Fruit fly (Drosophila melanogaster) whole organism, embryonic: ENCODE data around the gene CG5934.

Experiments used
- CG10267 ChIP-seq: fragments of 200-800 bp; sonication (Bioruptor generic); optimal IDR thresholded peaks from 2 replicates; lab custom pipeline; 2018; ENCODE audit warnings: missing biosample characterization, mild to moderate bottlenecking, missing genetic modification characterization, moderate library complexity
- CG10543 ChIP-seq: fragments of 200-800 bp; sonication (Bioruptor generic); optimal IDR thresholded peaks from 3 replicates; lab custom pipeline; 2017; ENCODE audit warnings: missing biosample characterization, mild to moderate bottlenecking, missing genetic modification characterization, moderate library complexity
- CG11456 ChIP-seq: fragments of 200-800 bp; sonication (Bioruptor generic); IDR thresholded peaks from 3 replicates; pipeline ENCODE4 v1.3.6; 2022; ENCODE audit warnings: missing biosample characterization, missing genetic modification characterization
- CG12219 ChIP-seq: fragments of 200-800 bp; sonication (Bioruptor generic); optimal IDR thresholded peaks from 3 replicates; lab custom pipeline; 2018; ENCODE audit warnings: missing biosample characterization, mild to moderate bottlenecking, missing genetic modification characterization
- CG17359 ChIP-seq: fragments of 200-800 bp; sonication (Bioruptor generic); optimal IDR thresholded peaks from 3 replicates; lab custom pipeline; 2018; ENCODE audit warnings: missing biosample characterization, mild to moderate bottlenecking, missing genetic modification characterization, moderate library complexity
- CG17829 ChIP-seq: fragments of 200-800 bp; optimal IDR thresholded peaks from 2 replicates; lab custom pipeline; 2019; ENCODE audit warnings: missing biosample characterization, mild to moderate bottlenecking, missing genetic modification characterization, moderate library complexity
- CG1792 ChIP-seq: fragments of 200-800 bp; sonication (Bioruptor generic); optimal IDR thresholded peaks from 2 replicates; lab custom pipeline; 2016; ENCODE audit warnings: missing biosample characterization, missing genetic modification characterization
- CG18599 ChIP-seq: fragments of 200-800 bp; sonication (Bioruptor generic); optimal IDR thresholded peaks from 3 replicates; lab custom pipeline; 2017; ENCODE audit warnings: missing biosample characterization, missing genetic modification characterization, mild to moderate bottlenecking, moderate library complexity, missing genetic modification reagents
- CG2116 ChIP-seq: fragments of 200-800 bp; sonication (Bioruptor generic); optimal IDR thresholded peaks from 3 replicates; lab custom pipeline; 2018; ENCODE audit warnings: missing biosample characterization, mild to moderate bottlenecking, missing genetic modification characterization
- CG2678 ChIP-seq: fragments of 200-800 bp; sonication (Bioruptor generic); optimal IDR thresholded peaks from 3 replicates; lab custom pipeline; 2019; ENCODE audit warnings: missing biosample characterization, mild to moderate bottlenecking, missing genetic modification characterization, moderate library complexity
- CG2875 ChIP-seq: fragments of 200-800 bp; sonication (Bioruptor generic); optimal IDR thresholded peaks from 2 replicates; lab custom pipeline; 2017; ENCODE audit warnings: missing biosample characterization, mild to moderate bottlenecking, missing genetic modification characterization, missing genetic modification reagents
- CG31224 ChIP-seq: fragments of 200-800 bp; sonication (Bioruptor generic); IDR thresholded peaks from 2 replicates; pipeline ENCODE4 v1.3.6; 2022; ENCODE audit warnings: missing biosample characterization, missing genetic modification characterization
- CG3281 ChIP-seq: fragments of 200-800 bp; sonication (Bioruptor generic); optimal IDR thresholded peaks from 3 replicates; lab custom pipeline; 2017; ENCODE audit warnings: missing biosample characterization, mild to moderate bottlenecking, missing genetic modification characterization
- CG34422 ChIP-seq: fragments of 200-800 bp; sonication (Bioruptor generic); IDR thresholded peaks from 3 replicates; pipeline ENCODE4 v1.3.6; 2022; ENCODE audit warnings: missing biosample characterization, missing genetic modification characterization
- CG42726 ChIP-seq: fragments of 200-800 bp; sonication (Bioruptor generic); IDR thresholded peaks from 2 replicates; pipeline ENCODE4 v1.3.6; 2022; ENCODE audit warnings: missing biosample characterization, missing genetic modification characterization; ENCODE audit not compliant: partially characterized antibody
- CG4424 ChIP-seq: fragments of 200-800 bp; sonication (Bioruptor generic); optimal IDR thresholded peaks from 3 replicates; lab custom pipeline; 2016; ENCODE audit warnings: missing biosample characterization, missing genetic modification characterization
- CG7839 ChIP-seq: fragments of 200-800 bp; sonication (Bioruptor generic); optimal IDR thresholded peaks from 3 replicates; lab custom pipeline; 2018; ENCODE audit warnings: missing biosample characterization, mild to moderate bottlenecking, missing genetic modification characterization, moderate library complexity
- CG8765 ChIP-seq: fragments of 200-800 bp; sonication (Bioruptor generic); IDR thresholded peaks from 2 replicates; pipeline ENCODE4 v1.3.6; 2022; ENCODE audit warnings: missing biosample characterization, missing genetic modification characterization
- CG8944 ChIP-seq: fragments of 200-800 bp; sonication (Bioruptor generic); optimal IDR thresholded peaks from 3 replicates; lab custom pipeline; 2016; ENCODE audit warnings: missing biosample characterization, missing genetic modification characterization
- CG9932 ChIP-seq: fragments of 200-800 bp; sonication (Bioruptor generic); IDR thresholded peaks from 2 replicates; pipeline ENCODE4 v1.3.6; 2022; ENCODE audit warnings: missing biosample characterization, missing genetic modification characterization
- Chrac-16 ChIP-seq: fragments of 200-800 bp; sonication (Bioruptor generic); optimal IDR thresholded peaks from 3 replicates; lab custom pipeline; 2016; ENCODE audit warnings: missing biosample characterization, missing genetic modification characterization
- D19B ChIP-seq: fragments of 200-800 bp; sonication (Bioruptor generic); optimal IDR thresholded peaks from 2 replicates; lab custom pipeline; 2017; ENCODE audit warnings: missing biosample characterization, mild to moderate bottlenecking, missing genetic modification characterization
- Ets65A ChIP-seq: fragments of 200-800 bp; sonication (Bioruptor generic); peaks from one replicate; lab custom pipeline; 2016; ENCODE audit warnings: missing biosample characterization, missing genetic modification characterization
- Myb ChIP-seq: fragments of 200-800 bp; sonication (Bioruptor generic); optimal IDR thresholded peaks from 2 replicates; lab custom pipeline; 2016; ENCODE audit warnings: missing biosample characterization, missing genetic modification characterization
- NFAT ChIP-seq: fragments of 200-800 bp; sonication (Bioruptor generic); IDR thresholded peaks from 2 replicates; pipeline ENCODE4 v1.3.6; 2022; ENCODE audit warnings: missing biosample characterization, missing genetic modification characterization
- Oli ChIP-seq: fragments of 200-800 bp; sonication (Bioruptor generic); optimal IDR thresholded peaks from 2 replicates; lab custom pipeline; 2018; ENCODE audit warnings: missing biosample characterization, mild to moderate bottlenecking, missing genetic modification characterization, moderate library complexity
- PHDP ChIP-seq: fragments of 200-800 bp; sonication (Bioruptor generic); optimal IDR thresholded peaks from 3 replicates; lab custom pipeline; 2018; ENCODE audit warnings: missing biosample characterization, mild to moderate bottlenecking, missing genetic modification characterization, moderate library complexity
- Six4 ChIP-seq: fragments of 200-800 bp; sonication (Bioruptor generic); optimal IDR thresholded peaks from 2 replicates; lab custom pipeline; 2016; ENCODE audit warnings: missing biosample characterization, missing genetic modification characterization
- bsh ChIP-seq, 2 experiments: fragments of 200-800 bp; sonication (Bioruptor generic); optimal IDR thresholded peaks; 2 replicates each; lab custom pipeline; 2017 to 2018; ENCODE audit warnings: mild to moderate bottlenecking in 2 of 2, missing biosample characterization in 2 of 2, missing genetic modification characterization in 2 of 2, moderate library complexity in 1 of 2
- chif ChIP-seq, 2 experiments: fragments of 200-800 bp; sonication (Bioruptor generic); optimal IDR thresholded peaks; 3 replicates each; lab custom pipeline; 2016; ENCODE audit warnings: missing biosample characterization in 2 of 2, missing genetic modification characterization in 2 of 2
- chm ChIP-seq: fragments of 200-800 bp; sonication (Bioruptor generic); IDR thresholded peaks from 2 replicates; pipeline ENCODE4 v1.3.6; 2022; ENCODE audit warnings: missing biosample characterization, missing genetic modification characterization
- dpn ChIP-seq, 2 experiments: fragments of 200-800 bp; sonication (Bioruptor generic); optimal IDR thresholded peaks; 3 replicates each; lab custom pipeline; 2016; ENCODE audit warnings: missing biosample characterization in 2 of 2, missing genetic modification characterization in 2 of 2
- emc ChIP-seq: fragments of 200-800 bp; sonication (Bioruptor generic); optimal IDR thresholded peaks from 2 replicates; lab custom pipeline; 2016; ENCODE audit warnings: missing biosample characterization, missing genetic modification characterization
- ftz-f1 ChIP-seq: fragments of 200-800 bp; sonication (Bioruptor generic); optimal IDR thresholded peaks from 2 replicates; lab custom pipeline; 2016; ENCODE audit warnings: missing biosample characterization, missing genetic modification characterization
- luna ChIP-seq: fragments of 200-800 bp; sonication (Bioruptor generic); optimal IDR thresholded peaks from 2 replicates; lab custom pipeline; 2016; ENCODE audit warnings: missing biosample characterization, missing genetic modification characterization
- nmo ChIP-seq: fragments of 200-800 bp; sonication (Bioruptor generic); optimal IDR thresholded peaks from 2 replicates; lab custom pipeline; 2018; ENCODE audit warnings: missing biosample characterization, mild to moderate bottlenecking, missing genetic modification characterization, moderate library complexity
- oc ChIP-seq: fragments of 200-800 bp; sonication (Bioruptor generic); optimal IDR thresholded peaks from 2 replicates; lab custom pipeline; 2018; ENCODE audit warnings: missing biosample characterization, mild to moderate bottlenecking, missing genetic modification characterization, moderate library complexity
- onecut ChIP-seq: fragments of 200-800 bp; sonication (Bioruptor generic); IDR thresholded peaks from 2 replicates; pipeline ENCODE4 v1.3.6; 2022; ENCODE audit warnings: missing biosample characterization, missing genetic modification characterization
- phol ChIP-seq: fragments of 200-800 bp; sonication (Bioruptor generic); optimal IDR thresholded peaks from 3 replicates; lab custom pipeline; 2018; ENCODE audit warnings: missing biosample characterization, mild to moderate bottlenecking, missing genetic modification characterization, moderate library complexity
- pnt ChIP-seq: fragments of 200-800 bp; sonication (Bioruptor generic); optimal IDR thresholded peaks from 3 replicates; lab custom pipeline; 2016; ENCODE audit warnings: missing biosample characterization, missing genetic modification characterization
- schlank ChIP-seq: fragments of 200-800 bp; sonication (Bioruptor generic); optimal IDR thresholded peaks from 2 replicates; lab custom pipeline; 2018; ENCODE audit warnings: missing biosample characterization, mild to moderate bottlenecking, missing genetic modification characterization
- scrt ChIP-seq: fragments of 200-800 bp; sonication (Bioruptor generic); optimal IDR thresholded peaks from 2 replicates; lab custom pipeline; 2018; ENCODE audit warnings: missing biosample characterization, mild to moderate bottlenecking, missing genetic modification characterization, moderate library complexity
- sisA ChIP-seq: fragments of 200-800 bp; sonication (Bioruptor generic); IDR thresholded peaks from 2 replicates; pipeline ENCODE4 v1.3.6; 2022; ENCODE audit warnings: missing biosample characterization, missing genetic modification characterization
- slbo ChIP-seq: fragments of 200-800 bp; sonication (Bioruptor generic); IDR thresholded peaks from 2 replicates; pipeline ENCODE4 v1.3.6; 2022; ENCODE audit warnings: missing biosample characterization, missing genetic modification characterization
- vvl ChIP-seq: fragments of 200-800 bp; sonication (Bioruptor generic); IDR thresholded peaks from 2 replicates; pipeline ENCODE4 v1.3.6; 2022; ENCODE audit warnings: missing biosample characterization, missing genetic modification characterization
- zfh1 ChIP-seq: fragments of 200-800 bp; sonication (Bioruptor generic); IDR thresholded peaks from 3 replicates; pipeline ENCODE4 v1.3.6; 2022; ENCODE audit warnings: missing biosample characterization, missing genetic modification characterization

The CG5934 gene

dm6 chr3R:27288202-27289135, 15.0 kb downstream of the CG5934 start, which contains the start of the genes bigmax and Hmu (continued):
- TF ChIP-seq CG8944 (peak; percentile 92), bsh (GFP tag; optimal IDR thresholded peaks at IDR 0.05; lab: Kevin White, UChicago) (peak; percentile 26 to 78), D19B (GFP tag; lab: Kevin White, UChicago) (peak; percentile 53), luna (peak; percentile 83), sisA (GFP tag; lab: Robert Waterston, UW) (peak; percentile 83), CG2116 (GFP tag; lab: Kevin White, UChicago) (peak; percentile 78)
- TF ChIP-seq, all 482 proteins: peak for 416

dm6 chr3R:27289638-27290037, 16.1 kb downstream of the CG5934 start:
- TF ChIP-seq CG11456, result no peak
- TF ChIP-seq Ets65A, result peak; percentile 61
- TF ChIP-seq luna, result no peak
- peak; percentile 61 for TF ChIP-seq CG3281 (GFP tag; lab: Kevin White, UChicago)
- TF ChIP-seq NFAT (GFP tag; lab: Robert Waterston, UW), result peak; percentile 38; the same call in 1 of the 2 replicates
- peak; percentile 28 for TF ChIP-seq CG17829 (tag; lab: Kevin White, UChicago)
- no peak for TF ChIP-seq CG42726 (GFP tag; lab: Robert Waterston, UW)
- TF ChIP-seq PHDP (tag; lab: Kevin White, UChicago), result peak; percentile 47
- 0 out of 2 replicates have a peak, but pooled peaks have one; percentile 21 for TF ChIP-seq chm (GFP tag; lab: Robert Waterston, UW)
- TF ChIP-seq onecut (GFP tag; lab: Robert Waterston, UW), result peak; percentile 33
- TF ChIP-seq pnt (GFP tag; lab: Kevin White, UChicago), result peak; percentile 10
- peak; percentile 2 for TF ChIP-seq oc (tag; lab: Kevin White, UChicago)
- TF ChIP-seq Myb (GFP tag; lab: Kevin White, UChicago), result peak; percentile 6
- TF ChIP-seq scrt, result peak; percentile 50
- TF ChIP-seq Oli (tag; lab: Kevin White, UChicago), result peak; percentile 51
- TF ChIP-seq zfh1 (GFP tag; lab: Robert Waterston, UW), result peak; percentile 62; the same call in 1 of the 3 replicates
- TF ChIP-seq CG2875, result no peak
- peak; percentile 72 for TF ChIP-seq vvl (GFP tag; lab: Robert Waterston, UW)
- peak; percentile 21 for TF ChIP-seq Chrac-16 (GFP tag; lab: Kevin White, UChicago)
- TF ChIP-seq CG10267, result peak; percentile 17
- peak; percentile 48 for TF ChIP-seq CG17359 (tag; lab: Kevin White, UChicago)
- peak; percentile 65 for TF ChIP-seq slbo (GFP tag; lab: Robert Waterston, UW)
- TF ChIP-seq dpn (GFP tag; optimal IDR thresholded peaks at IDR 0.05; lab: Kevin White, UChicago), result peak; percentile 29 to 42
- TF ChIP-seq schlank (tag; lab: Kevin White, UChicago), result peak; percentile 13
- TF ChIP-seq CG10543 (GFP tag; lab: Kevin White, UChicago), result peak; percentile 37
- TF ChIP-seq emc (GFP tag; lab: Kevin White, UChicago), result no peak
- TF ChIP-seq CG34422, result peak; percentile 36; the same call in 1 of the 3 replicates
- TF ChIP-seq CG12219 (GFP tag; lab: Kevin White, UChicago), result peak; percentile 35
- TF ChIP-seq CG18599 (GFP tag; lab: Kevin White, UChicago), result peak; percentile 61
- TF ChIP-seq CG4424 (GFP tag; lab: Kevin White, UChicago), result peak; percentile 14
- TF ChIP-seq phol, result peak; percentile 33
- peak; percentile 69 for TF ChIP-seq CG2678 (tag; lab: Kevin White, UChicago)
- no peak for TF ChIP-seq ftz-f1 (GFP tag; lab: Kevin White, UChicago)
- TF ChIP-seq Six4 (GFP tag; lab: Kevin White, UChicago), result peak; percentile 5
- peak in 1 of 2 experiments; percentile 64 for TF ChIP-seq bsh (GFP tag; optimal IDR thresholded peaks at IDR 0.05; lab: Kevin White, UChicago)
- peak; percentile 30; the same call in 1 of the 2 replicates for TF ChIP-seq CG8765 (GFP tag; lab: Robert Waterston, UW)
- TF ChIP-seq chif (GFP tag; optimal IDR thresholded peaks at IDR 0.05; lab: Kevin White, UChicago), result no peak
- peak; percentile 37 for TF ChIP-seq nmo
- no peak for TF ChIP-seq CG31224 (GFP tag; lab: Robert Waterston, UW)
- TF ChIP-seq CG1792 (GFP tag; lab: Kevin White, UChicago), result no peak
- peak; percentile 76 for TF ChIP-seq CG9932 (GFP tag; lab: Robert Waterston, UW)
- TF ChIP-seq CG7839 (tag; lab: Kevin White, UChicago), result peak; percentile 61
